Worm (Caenorhabditis elegans) whole organism, early embryonic: ENCODE measurements around the gene dct-16.

Experiments used
- B0310.2 ChIP-seq: sonication (generic microtip); optimal IDR thresholded peaks from 2 replicates; lab custom pipeline; 2016; ENCODE audit warnings: mild to moderate bottlenecking, missing genetic modification characterization, missing compliant biosample characterization
- F13C5.2 ChIP-seq: sonication (generic microtip); optimal IDR thresholded peaks from 2 replicates; lab custom pipeline; 2017; ENCODE audit warnings: mild to moderate bottlenecking, missing genetic modification characterization, inconsistent platforms, missing compliant biosample characterization
- aly-1 ChIP-seq: sonication (generic microtip); optimal IDR thresholded peaks from 2 replicates; lab custom pipeline; 2016; ENCODE audit warnings: missing genetic modification characterization, missing compliant biosample characterization
- ama-1 ChIP-seq: fragments of 150-350 bp; optimal IDR thresholded peaks from 2 replicates; lab custom pipeline; 2014
- ceh-13 ChIP-seq: fragments of 200-800 bp; sonication (Bioruptor generic); optimal IDR thresholded peaks from 2 replicates; lab custom pipeline; 2018; ENCODE audit warnings: mild to moderate bottlenecking, missing genetic modification characterization, missing compliant biosample characterization
- ceh-36 ChIP-seq: sonication (generic microtip); optimal IDR thresholded peaks from 2 replicates; lab custom pipeline; 2016; ENCODE audit warnings: missing genetic modification characterization, inconsistent platforms, missing compliant biosample characterization
- ets-7 ChIP-seq: sonication (generic microtip); optimal IDR thresholded peaks from 2 replicates; lab custom pipeline; 2016; ENCODE audit warnings: missing genotype, missing genetic modification characterization, missing compliant biosample characterization
- flt-1 ChIP-seq: fragments of 200-800 bp; sonication (Bioruptor generic); IDR thresholded peaks from 2 replicates; pipeline ENCODE4 v1.3.6; 2022; ENCODE audit warnings: missing genetic modification characterization, missing compliant biosample characterization
- hmbx-1 ChIP-seq: sonication (generic microtip); optimal IDR thresholded peaks from 2 replicates; lab custom pipeline; 2016; ENCODE audit warnings: mild to moderate bottlenecking, missing genetic modification characterization, missing compliant biosample characterization
- hmg-4 ChIP-seq: fragments of 200-800 bp; sonication (Bioruptor generic); optimal IDR thresholded peaks from 2 replicates; lab custom pipeline; 2018; ENCODE audit warnings: mild to moderate bottlenecking, missing genetic modification characterization, missing compliant biosample characterization
- hnd-1 ChIP-seq: sonication (generic microtip); optimal IDR thresholded peaks from 2 replicates; lab custom pipeline; 2016; ENCODE audit warnings: missing genetic modification characterization, missing compliant biosample characterization
- pes-1 ChIP-seq: fragments of 200-800 bp; sonication (Bioruptor generic); IDR thresholded peaks from 2 replicates; pipeline ENCODE4 v1.3.6; 2022; ENCODE audit warnings: missing genetic modification reagents, missing genetic modification characterization, missing compliant biosample characterization
- scrt-1 ChIP-seq: fragments of 200-800 bp; sonication (Bioruptor generic); IDR thresholded peaks from 2 replicates; pipeline ENCODE4 v1.3.6; 2022; ENCODE audit warnings: missing genetic modification characterization, missing compliant biosample characterization
- sea-1 ChIP-seq: fragments of 200-800 bp; sonication (Bioruptor generic); conservative IDR thresholded peaks from 2 replicates; pipeline ENCODE4 v1.3.6; 2022; ENCODE audit warnings: missing genetic modification characterization, missing compliant biosample characterization
- tbx-11 ChIP-seq: fragments of 200-800 bp; sonication (Bioruptor generic); IDR thresholded peaks from 2 replicates; pipeline ENCODE4 v1.3.6; 2022; ENCODE audit warnings: missing genetic modification characterization, missing compliant biosample characterization
- tbx-37 ChIP-seq: fragments of 200-800 bp; sonication (Bioruptor generic); conservative IDR thresholded peaks from 2 replicates; pipeline ENCODE4 v1.3.6; 2022; ENCODE audit warnings: missing genetic modification reagents, missing genetic modification characterization, missing compliant biosample characterization
- tra-4 ChIP-seq: sonication (generic microtip); optimal IDR thresholded peaks from 2 replicates; lab custom pipeline; 2017; ENCODE audit warnings: missing genetic modification characterization, missing compliant biosample characterization

Gene dct-16

ce11 chrV:20534072-20534471 is 35.2 kb upstream of the dct-16 start, which contains the start of gene famh-161:
TSS of gene famh-161 (minus strand) at chrV:20534172.
- TF ChIP-seq F13C5.2 (tag; lab: Kevin White, UChicago): no peak
- no peak for TF ChIP-seq tra-4 (tag; lab: Kevin White, UChicago)
- no peak for TF ChIP-seq sea-1 (GFP tag; lab: Robert Waterston, UW)
- no peak for TF ChIP-seq scrt-1 (GFP tag; lab: Robert Waterston, UW)
- TF ChIP-seq aly-1 (tag; lab: Kevin White, UChicago): no peak
- no peak for TF ChIP-seq pes-1 (GFP tag; lab: Robert Waterston, UW)
- no peak for TF ChIP-seq hnd-1 (tag; lab: Kevin White, UChicago)
- no peak for TF ChIP-seq ets-7
- TF ChIP-seq hmbx-1 (tag; lab: Kevin White, UChicago): no peak
- TF ChIP-seq ceh-36 (tag; lab: Kevin White, UChicago): no peak
- no peak for TF ChIP-seq ceh-13 (GFP tag; lab: Kevin White, UChicago)
- no peak for TF ChIP-seq tbx-11 (GFP tag; lab: Robert Waterston, UW)
- TF ChIP-seq tbx-37 (GFP tag; lab: Robert Waterston, UW): no peak
- TF ChIP-seq flt-1 (GFP tag; lab: Robert Waterston, UW): no peak
- no peak for TF ChIP-seq ama-1 (lab: Kevin White, UChicago)
- TF ChIP-seq B0310.2 (tag; lab: Kevin White, UChicago): no peak
- no peak for TF ChIP-seq hmg-4 (GFP tag; lab: Kevin White, UChicago)

- TF ChIP-seq ama-1 (lab: Kevin White, UChicago): no peak
- no peak for TF ChIP-seq tbx-11 (GFP tag; lab: Robert Waterston, UW)
- no peak for TF ChIP-seq tra-4 (tag; lab: Kevin White, UChicago)
- TF ChIP-seq ceh-13 (GFP tag; lab: Kevin White, UChicago): no peak
- TF ChIP-seq hmg-4 (GFP tag; lab: Kevin White, UChicago): no peak
- TF ChIP-seq ceh-36 (tag; lab: Kevin White, UChicago): no peak
Observed at ce11 chrV:20527493-20527892, 28.6 kb upstream of the dct-16 start, which contains the start of gene Y38H6C.13. TSS of gene Y38H6C.13 (plus strand) at chrV:20527793.

ce11 chrV:20525816-20526459 is 27.1 kb upstream of the dct-16 start, which contains the start of the genes srh-166 and Y38H6C.24:
TSS of gene srh-166 (minus strand) at chrV:20525866.
TSS of gene Y38H6C.24 (plus strand) at chrV:20526435.
- TF ChIP-seq aly-1 (tag; lab: Kevin White, UChicago) (no peak), pes-1 (GFP tag; lab: Robert Waterston, UW) (no peak), sea-1 (GFP tag; lab: Robert Waterston, UW) (no peak), ceh-13 (GFP tag; lab: Kevin White, UChicago) (no peak)

ce11 chrV:20522219-20522618 is 23.4 kb upstream of the dct-16 start, which contains the start of the genes Y38H6C.9 and fbxa-150:
TSS of gene Y38H6C.9 (minus strand) at chrV:20522270.
TSS of gene fbxa-150 (plus strand) at chrV:20522598.
- TF ChIP-seq tra-4 (tag; lab: Kevin White, UChicago): no peak

ce11 chrV:20518927-20519326 is 20.1 kb upstream of the dct-16 start, which contains the start of gene Y38H6C.25:
TSS of gene Y38H6C.25 (plus strand) at chrV:20519227.
- TF ChIP-seq ceh-36 (tag; lab: Kevin White, UChicago): no peak
- TF ChIP-seq ets-7: no peak
- no peak for TF ChIP-seq hmbx-1 (tag; lab: Kevin White, UChicago)
- no peak for TF ChIP-seq scrt-1 (GFP tag; lab: Robert Waterston, UW)
- TF ChIP-seq hmg-4 (GFP tag; lab: Kevin White, UChicago): no peak

ce11 chrV:20517005-20517404 is 18.1 kb upstream of the dct-16 start:
- TF ChIP-seq aly-1 (tag; lab: Kevin White, UChicago) (no peak), ceh-13 (GFP tag; lab: Kevin White, UChicago) (no peak), sea-1 (GFP tag; lab: Robert Waterston, UW) (no peak), tbx-37 (GFP tag; lab: Robert Waterston, UW) (no peak), pes-1 (GFP tag; lab: Robert Waterston, UW) (no peak), F13C5.2 (tag; lab: Kevin White, UChicago) (no peak), hnd-1 (tag; lab: Kevin White, UChicago) (no peak), B0310.2 (tag; lab: Kevin White, UChicago) (no peak), ceh-36 (tag; lab: Kevin White, UChicago) (no peak), scrt-1 (GFP tag; lab: Robert Waterston, UW) (no peak), ama-1 (lab: Kevin White, UChicago) (no peak)

ce11 chrV:20514483-20514882 is 15.6 kb upstream of the dct-16 start:
- TF ChIP-seq B0310.2 (tag; lab: Kevin White, UChicago) (no peak), ama-1 (lab: Kevin White, UChicago) (no peak), tbx-37 (GFP tag; lab: Robert Waterston, UW) (no peak), hmbx-1 (tag; lab: Kevin White, UChicago) (no peak), ets-7 (no peak), aly-1 (tag; lab: Kevin White, UChicago) (no peak), sea-1 (GFP tag; lab: Robert Waterston, UW) (no peak), flt-1 (GFP tag; lab: Robert Waterston, UW) (no peak), scrt-1 (GFP tag; lab: Robert Waterston, UW) (no peak), pes-1 (GFP tag; lab: Robert Waterston, UW) (no peak), hmg-4 (GFP tag; lab: Kevin White, UChicago) (no peak), ceh-13 (GFP tag; lab: Kevin White, UChicago) (no peak), ceh-36 (tag; lab: Kevin White, UChicago) (no peak), tbx-11 (GFP tag; lab: Robert Waterston, UW) (no peak), tra-4 (tag; lab: Kevin White, UChicago) (no peak), hnd-1 (tag; lab: Kevin White, UChicago) (no peak), F13C5.2 (tag; lab: Kevin White, UChicago) (no peak)
